Worm (Caenorhabditis elegans): Measurements from ENCODE around the gene F35E8.13.

DNA sequence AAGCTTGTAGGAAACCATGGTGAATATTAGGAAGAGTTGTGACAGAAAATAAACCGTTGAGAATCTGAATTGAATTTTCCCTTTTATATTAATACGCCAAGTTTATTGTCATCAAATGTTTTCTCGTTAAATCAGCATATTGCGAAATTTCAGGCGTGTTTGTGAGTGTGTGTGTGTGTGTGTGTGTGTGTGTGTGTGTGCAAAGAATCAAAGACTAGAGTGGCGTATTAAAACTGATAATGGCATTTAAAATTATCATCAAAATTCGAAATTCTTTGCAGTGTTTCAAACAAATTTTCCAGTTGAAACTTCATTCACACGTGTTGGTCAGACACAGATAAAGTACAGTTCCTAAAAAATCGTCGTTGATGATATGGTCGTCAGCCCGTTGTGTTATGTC is 7.2 kb upstream of the F35E8.13 start, which contains the start of gene gst-38:
- TF ChIP-seq ceh-9 (tag; optimal IDR thresholded peaks at IDR 0.05) (no peak), jun-1 (tag; optimal IDR thresholded peaks at IDR 0.05) (no peak), elt-3 (tag; optimal IDR thresholded peaks at IDR 0.05) (no peak), zag-1 (tag; optimal IDR thresholded peaks at IDR 0.05) (no peak), unc-62 (GFP tag; optimal IDR thresholded peaks at IDR 0.05) (no peak), nhr-237 (tag; optimal IDR thresholded peaks at IDR 0.05) (no peak), elt-1 (tag; optimal IDR thresholded peaks at IDR 0.05) (no peak), ama-1 (optimal IDR thresholded peaks at IDR 0.05) (no peak), mdl-1 (tag; optimal IDR thresholded peaks at IDR 0.05) (no peak), nhr-67 (tag; optimal IDR thresholded peaks at IDR 0.05) (no peak)
